Fruit fly (Drosophila melanogaster) whole organism, embryonic: ENCODE results near the gene CG31957.

Experiments used
- CG10267 ChIP-seq: fragments of 200-800 bp; sonication (Bioruptor generic); optimal IDR thresholded peaks from 2 replicates; lab custom pipeline; 2018; ENCODE audit warnings: missing biosample characterization, mild to moderate bottlenecking, missing genetic modification characterization, moderate library complexity
- CG10431 ChIP-seq: fragments of 200-800 bp; sonication (Bioruptor generic); optimal IDR thresholded peaks from 3 replicates; lab custom pipeline; 2018; ENCODE audit warnings: missing biosample characterization, mild to moderate bottlenecking, missing genetic modification characterization
- CG11504 ChIP-seq: fragments of 200-800 bp; sonication (Bioruptor generic); optimal IDR thresholded peaks from 3 replicates; lab custom pipeline; 2019; ENCODE audit warnings: missing biosample characterization, mild to moderate bottlenecking, missing genetic modification characterization, moderate library complexity
- CG11696 ChIP-seq: fragments of 200-800 bp; sonication (Bioruptor generic); IDR thresholded peaks from 2 replicates; pipeline ENCODE4 v1.3.6; 2022; ENCODE audit warnings: missing biosample characterization, missing genetic modification characterization
- CG12104 ChIP-seq: fragments of 200-800 bp; sonication (Bioruptor generic); optimal IDR thresholded peaks from 3 replicates; lab custom pipeline; 2016; ENCODE audit warnings: missing biosample characterization, missing genetic modification characterization
- CG12942 ChIP-seq: fragments of 200-800 bp; sonication (Bioruptor generic); optimal IDR thresholded peaks from 3 replicates; lab custom pipeline; 2016; ENCODE audit warnings: missing biosample characterization, missing genetic modification characterization
- CG13287 ChIP-seq: fragments of 200-800 bp; sonication (Bioruptor generic); IDR thresholded peaks from 2 replicates; pipeline ENCODE4 v1.3.6; 2022; ENCODE audit warnings: missing biosample characterization, missing genetic modification characterization; ENCODE audit not compliant: partially characterized antibody
- CG13424 ChIP-seq: fragments of 200-800 bp; sonication (Bioruptor generic); optimal IDR thresholded peaks from 2 replicates; lab custom pipeline; 2019; ENCODE audit warnings: missing biosample characterization, mild to moderate bottlenecking, missing genetic modification characterization, moderate library complexity
- CG1529 ChIP-seq: fragments of 200-800 bp; sonication (Bioruptor generic); optimal IDR thresholded peaks from 3 replicates; lab custom pipeline; 2018; ENCODE audit warnings: missing biosample characterization, missing genetic modification characterization
- CG1603 ChIP-seq: fragments of 200-800 bp; sonication (Bioruptor generic); optimal IDR thresholded peaks from 2 replicates; lab custom pipeline; 2019; ENCODE audit warnings: missing biosample characterization, mild to moderate bottlenecking, missing genetic modification characterization, moderate library complexity
- CG17328 ChIP-seq: fragments of 200-800 bp; sonication (Bioruptor generic); IDR thresholded peaks from 2 replicates; pipeline ENCODE4 v1.3.6; 2022; ENCODE audit warnings: missing biosample characterization, missing genetic modification characterization
- CG18262 ChIP-seq: fragments of 200-800 bp; optimal IDR thresholded peaks from 3 replicates; lab custom pipeline; 2019; ENCODE audit warnings: missing biosample characterization, mild to moderate bottlenecking, missing genetic modification characterization, moderate library complexity
- CG2678 ChIP-seq: fragments of 200-800 bp; sonication (Bioruptor generic); optimal IDR thresholded peaks from 3 replicates; lab custom pipeline; 2019; ENCODE audit warnings: missing biosample characterization, mild to moderate bottlenecking, missing genetic modification characterization, moderate library complexity
- CG30431 ChIP-seq: fragments of 200-800 bp; sonication (Bioruptor generic); optimal IDR thresholded peaks from 2 replicates; lab custom pipeline; 2017; ENCODE audit warnings: missing biosample characterization, missing genetic modification characterization
- CG31441 ChIP-seq: fragments of 200-800 bp; sonication (Bioruptor generic); IDR thresholded peaks from 2 replicates; pipeline ENCODE4 v1.3.6; 2022; ENCODE audit warnings: missing biosample characterization, missing genetic modification characterization
- CG3726 ChIP-seq: fragments of 200-800 bp; sonication (Bioruptor generic); IDR thresholded peaks from 3 replicates; pipeline ENCODE4, ENCODE4 v1.3.6; 2022; ENCODE audit warnings: missing biosample characterization, missing genetic modification characterization
- CG4617 ChIP-seq: fragments of 200-800 bp; sonication (Bioruptor generic); optimal IDR thresholded peaks from 3 replicates; lab custom pipeline; 2016; ENCODE audit warnings: missing biosample characterization, missing genetic modification characterization, borderline replicate concordance
- CG4707 ChIP-seq: fragments of 200-800 bp; sonication (Bioruptor generic); optimal IDR thresholded peaks from 2 replicates; lab custom pipeline; 2018; ENCODE audit warnings: missing biosample characterization, mild to moderate bottlenecking, missing genetic modification characterization, moderate library complexity
- CG8290 ChIP-seq, 3 experiments: fragments of 200-800 bp; sonication (Bioruptor generic); optimal IDR thresholded peaks; 2 replicates each; lab custom pipeline; 2016 to 2019; ENCODE audit warnings: missing biosample characterization in 3 of 3, missing genetic modification characterization in 3 of 3, mild to moderate bottlenecking in 2 of 3, moderate library complexity in 1 of 3
- CG8388 ChIP-seq: fragments of 200-800 bp; sonication (Bioruptor generic); optimal IDR thresholded peaks from 2 replicates; lab custom pipeline; 2019; ENCODE audit warnings: missing biosample characterization, mild to moderate bottlenecking, missing genetic modification characterization, moderate library complexity
- CG8924 ChIP-seq: fragments of 200-800 bp; optimal IDR thresholded peaks from 3 replicates; lab custom pipeline; 2019; ENCODE audit warnings: missing biosample characterization, mild to moderate bottlenecking, missing genetic modification characterization, moderate library complexity
- E2f1 ChIP-seq: fragments of 200-800 bp; sonication (Bioruptor generic); IDR thresholded peaks from 2 replicates; pipeline ENCODE4 v1.3.6; 2022; ENCODE audit warnings: missing biosample characterization, missing genetic modification characterization
- Gug ChIP-seq: fragments of 200-800 bp; sonication (Bioruptor generic); IDR thresholded peaks from 4 replicates; pipeline ENCODE4 v1.3.6; 2022; ENCODE audit warnings: missing biosample characterization, missing genetic modification characterization
- Hr39 ChIP-seq: fragments of >200 bp; optimal IDR thresholded peaks from 2 replicates; lab custom pipeline; 2017
- Hr51 ChIP-seq, 2 experiments: fragments of 200-800 bp; sonication (Bioruptor generic); optimal IDR thresholded peaks; 2 replicates in 1 of 2; 3 replicates in 1 of 2; lab custom pipeline; 2016 to 2018; ENCODE audit warnings: missing biosample characterization in 2 of 2, missing genetic modification characterization in 2 of 2, mild to moderate bottlenecking in 1 of 2, moderate library complexity in 1 of 2
- NK7.1 ChIP-seq: fragments of 200-800 bp; sonication (Bioruptor generic); optimal IDR thresholded peaks from 3 replicates; lab custom pipeline; 2016; ENCODE audit warnings: missing biosample characterization, missing genetic modification characterization
- Nf-YB ChIP-seq: fragments of 200-800 bp; sonication (Bioruptor generic); optimal IDR thresholded peaks from 3 replicates; lab custom pipeline; 2019; ENCODE audit warnings: missing biosample characterization, mild to moderate bottlenecking, missing genetic modification characterization, moderate library complexity
- Side ChIP-seq: fragments of 200-800 bp; sonication (Bioruptor generic); optimal IDR thresholded peaks from 2 replicates; lab custom pipeline; 2016; ENCODE audit warnings: missing biosample characterization, missing genetic modification characterization
- Sox100B ChIP-seq: fragments of 200-800 bp; sonication (Bioruptor generic); optimal IDR thresholded peaks from 3 replicates; lab custom pipeline; 2018; ENCODE audit warnings: missing biosample characterization, mild to moderate bottlenecking, missing genetic modification characterization
- Ssrp ChIP-seq: fragments of 200-800 bp; sonication (Bioruptor generic); optimal IDR thresholded peaks from 2 replicates; lab custom pipeline; 2018; ENCODE audit warnings: missing biosample characterization, mild to moderate bottlenecking, missing genetic modification characterization, moderate library complexity
- caup ChIP-seq: fragments of 200-800 bp; sonication (Bioruptor generic); optimal IDR thresholded peaks from 3 replicates; lab custom pipeline; 2017; ENCODE audit warnings: missing biosample characterization, mild to moderate bottlenecking, missing genetic modification characterization, moderate library complexity; ENCODE audit not compliant: severe bottlenecking
- dmrt99B ChIP-seq: fragments of 200-800 bp; sonication (Bioruptor generic); optimal IDR thresholded peaks from 2 replicates; lab custom pipeline; 2018; ENCODE audit warnings: missing biosample characterization, mild to moderate bottlenecking, missing genetic modification characterization, moderate library complexity
- ewg ChIP-seq: fragments of 200-800 bp; sonication (Bioruptor generic); optimal IDR thresholded peaks from 3 replicates; lab custom pipeline; 2017; ENCODE audit warnings: mild to moderate bottlenecking, missing biosample characterization, missing genetic modification reagents, missing genetic modification characterization
- fd96Cb ChIP-seq: fragments of 200-800 bp; sonication (Bioruptor generic); optimal IDR thresholded peaks from 2 replicates; lab custom pipeline; 2018; ENCODE audit warnings: missing biosample characterization, mild to moderate bottlenecking, missing genetic modification characterization, moderate library complexity
- gce ChIP-seq: fragments of 200-800 bp; sonication (Bioruptor generic); IDR thresholded peaks from 3 replicates; pipeline ENCODE4 v1.3.6; 2022; ENCODE audit warnings: missing biosample characterization, missing genetic modification characterization
- gcm ChIP-seq: fragments of 200-800 bp; sonication (Bioruptor generic); optimal IDR thresholded peaks from 2 replicates; lab custom pipeline; 2019; ENCODE audit warnings: missing biosample characterization, mild to moderate bottlenecking, missing genetic modification characterization, moderate library complexity
- grau ChIP-seq: fragments of 200-800 bp; optimal IDR thresholded peaks from 3 replicates; lab custom pipeline; 2019; ENCODE audit warnings: missing biosample characterization, mild to moderate bottlenecking, missing genetic modification characterization, moderate library complexity
- gro ChIP-seq: fragments of 200-800 bp; sonication (Bioruptor generic); optimal IDR thresholded peaks from 2 replicates; lab custom pipeline; 2016; ENCODE audit warnings: missing biosample characterization, missing genetic modification characterization
- hb ChIP-seq: fragments of 200-800 bp; sonication (Bioruptor generic); IDR thresholded peaks from 3 replicates; pipeline ENCODE4 v1.3.6; 2022; ENCODE audit warnings: missing biosample characterization, missing genetic modification characterization; ENCODE audit not compliant: partially characterized antibody
- knrl ChIP-seq: fragments of 200-800 bp; sonication (Bioruptor generic); IDR thresholded peaks from 3 replicates; pipeline ENCODE4 v1.3.6; 2022; ENCODE audit warnings: missing biosample characterization, missing genetic modification characterization; ENCODE audit not compliant: partially characterized antibody
- nmo ChIP-seq: fragments of 200-800 bp; sonication (Bioruptor generic); optimal IDR thresholded peaks from 2 replicates; lab custom pipeline; 2018; ENCODE audit warnings: missing biosample characterization, mild to moderate bottlenecking, missing genetic modification characterization, moderate library complexity
- org-1 ChIP-seq: fragments of 200-800 bp; sonication (Bioruptor generic); optimal IDR thresholded peaks from 2 replicates; lab custom pipeline; 2017; ENCODE audit warnings: missing biosample characterization, missing genetic modification characterization
- phol ChIP-seq: fragments of 200-800 bp; sonication (Bioruptor generic); optimal IDR thresholded peaks from 3 replicates; lab custom pipeline; 2018; ENCODE audit warnings: missing biosample characterization, mild to moderate bottlenecking, missing genetic modification characterization, moderate library complexity
- row ChIP-seq: fragments of 200-800 bp; sonication (Bioruptor generic); IDR thresholded peaks from 3 replicates; pipeline ENCODE4 v1.3.6; 2022; ENCODE audit warnings: missing biosample characterization, missing genetic modification characterization
- sc ChIP-seq, 3 experiments: fragments of >200 bp in 2 of 3; fragments of 200-800 bp in 1 of 3; sonication (Bioruptor generic) in 1 of 3; optimal IDR thresholded peaks; 2 replicates in 2 of 3; 3 replicates in 1 of 3; lab custom pipeline; 2017; ENCODE audit warnings: mild to moderate bottlenecking in 1 of 3, missing biosample characterization in 1 of 3, missing genetic modification characterization in 1 of 3, missing genetic modification reagents in 1 of 3
- sd ChIP-seq: fragments of 200-800 bp; sonication (Bioruptor generic); optimal IDR thresholded peaks from 3 replicates; lab custom pipeline; 2018; ENCODE audit warnings: missing biosample characterization, mild to moderate bottlenecking, missing genetic modification characterization, moderate library complexity
- sens ChIP-seq: fragments of 200-800 bp; sonication (Bioruptor generic); peaks from one replicate; lab custom pipeline; 2016; ENCODE audit warnings: missing biosample characterization, missing genetic modification characterization
- zfh1 ChIP-seq: fragments of 200-800 bp; sonication (Bioruptor generic); IDR thresholded peaks from 3 replicates; pipeline ENCODE4 v1.3.6; 2022; ENCODE audit warnings: missing biosample characterization, missing genetic modification characterization

The CG31957 gene

dm6 chr2L:3855528-3856189, 16.6 kb downstream of the CG31957 start (continued):
- TF ChIP-seq phol (tag; lab: Kevin White, UChicago): peak; percentile 53
- peak; percentile 26 for TF ChIP-seq CG13424
- TF ChIP-seq sc (optimal IDR thresholded peaks at IDR 0.05; lab: Kevin White, UChicago): no peak
- peak; percentile 16 for TF ChIP-seq sc (GFP tag; optimal IDR thresholded peaks at IDR 0.05; lab: Kevin White, UChicago)
- TF ChIP-seq CG11504 (tag; lab: Kevin White, UChicago): peak; percentile 54
- TF ChIP-seq gce (GFP tag; lab: Robert Waterston, UW): no peak
- no peak for TF ChIP-seq CG1529 (GFP tag; lab: Kevin White, UChicago)
- peak; percentile 33 for TF ChIP-seq CG2678 (tag; lab: Kevin White, UChicago)
- no peak for TF ChIP-seq Side (GFP tag; lab: Kevin White, UChicago)
- TF ChIP-seq dmrt99B (tag; lab: Kevin White, UChicago): peak; percentile 52
- TF ChIP-seq fd96Cb (tag; lab: Kevin White, UChicago): peak; percentile 46
- no peak for TF ChIP-seq caup (GFP tag; lab: Kevin White, UChicago)
- peak; percentile 31 for TF ChIP-seq grau (tag; lab: Kevin White, UChicago)
- TF ChIP-seq CG8388 (GFP tag; lab: Kevin White, UChicago): peak; percentile 49
- no peak for TF ChIP-seq CG8290 (GFP tag; optimal IDR thresholded peaks at IDR 0.05; lab: Kevin White, UChicago)
- no peak for TF ChIP-seq CG8290 (tag; optimal IDR thresholded peaks at IDR 0.05; lab: Kevin White, UChicago)
- peak; percentile 19 for TF ChIP-seq Sox100B (GFP tag; lab: Kevin White, UChicago)
- peak; percentile 36 for TF ChIP-seq nmo
- no peak for TF ChIP-seq CG3726 (GFP tag; lab: Robert Waterston, UW)
- no peak for TF ChIP-seq Hr39 (lab: Kevin White, UChicago)
- peak; percentile 54 for TF ChIP-seq CG18262 (tag; lab: Kevin White, UChicago)
- TF ChIP-seq ewg (GFP tag; lab: Kevin White, UChicago): peak; percentile 2
- TF ChIP-seq row (GFP tag; lab: Robert Waterston, UW): peak; percentile 13; the same call in 1 of the 3 replicates
- peak in 1 of 2 experiments; percentile 36 for TF ChIP-seq Hr51 (GFP tag; optimal IDR thresholded peaks at IDR 0.05; lab: Kevin White, UChicago)
- no peak for TF ChIP-seq CG11696 (GFP tag; lab: Robert Waterston, UW)
- TF ChIP-seq zfh1 (GFP tag; lab: Robert Waterston, UW): no peak
- TF ChIP-seq CG12942 (GFP tag; lab: Kevin White, UChicago): no peak
- TF ChIP-seq CG4707 (GFP tag; lab: Kevin White, UChicago): peak; percentile 30
- TF ChIP-seq hb (GFP tag; lab: Robert Waterston, UW): no peak
- peak; percentile 3 for TF ChIP-seq CG1603 (tag; lab: Kevin White, UChicago)
- no peak for TF ChIP-seq NK7.1 (GFP tag; lab: Kevin White, UChicago)
- no peak for TF ChIP-seq CG12104 (GFP tag; lab: Kevin White, UChicago)
- peak; percentile 42 for TF ChIP-seq CG8924 (tag; lab: Kevin White, UChicago)
- no peak for TF ChIP-seq org-1 (GFP tag; lab: Kevin White, UChicago)
- TF ChIP-seq Nf-YB: no peak
- no peak for TF ChIP-seq CG30431 (GFP tag; lab: Kevin White, UChicago)
- TF ChIP-seq Gug: no peak
- TF ChIP-seq sens (GFP tag; lab: Kevin White, UChicago): peak; percentile 73
- peak; percentile 38; the same call in 1 of the 2 replicates for TF ChIP-seq CG31441 (GFP tag; lab: Robert Waterston, UW)
- 0 out of 2 replicates have a peak, but pooled peaks have one; percentile 6 for TF ChIP-seq CG17328 (GFP tag; lab: Robert Waterston, UW)
- no peak for TF ChIP-seq CG13287 (GFP tag; lab: Robert Waterston, UW)
- TF ChIP-seq CG10431: no peak
- no peak for TF ChIP-seq knrl (GFP tag; lab: Robert Waterston, UW)
- peak; percentile 36 for TF ChIP-seq sd (tag; lab: Kevin White, UChicago)
- no peak for TF ChIP-seq gro
- no peak for TF ChIP-seq CG4617
- TF ChIP-seq E2f1: no peak
- peak; percentile 32 for TF ChIP-seq Ssrp (tag; lab: Kevin White, UChicago)
- peak; percentile 34 for TF ChIP-seq gcm (GFP tag; lab: Kevin White, UChicago)
- peak; percentile 18 for TF ChIP-seq CG10267
